Fruit fly (Drosophila melanogaster): Measurements from ENCODE around the gene Sems.

- TF ChIP-seq CG9948 (tag; optimal IDR thresholded peaks at IDR 0.05) (no peak), Ets98B (GFP tag; IDR thresholded peaks at IDR 0.05) (no peak), D1 (tag; optimal IDR thresholded peaks at IDR 0.05) (no peak), rn (GFP tag; IDR thresholded peaks at IDR 0.05) (no peak), gl (tag; optimal IDR thresholded peaks at IDR 0.05) (no peak), EcR (GFP tag; optimal IDR thresholded peaks at IDR 0.05) (no peak), CG15710 (tag; optimal IDR thresholded peaks at IDR 0.05) (no peak), CG14655 (GFP tag; optimal IDR thresholded peaks at IDR 0.05) (no peak), Snoo (tag; optimal IDR thresholded peaks at IDR 0.05) (no peak), CG8301 (tag; optimal IDR thresholded peaks at IDR 0.05) (no peak), Pif1A (GFP tag; optimal IDR thresholded peaks at IDR 0.05) (no peak), fd96Ca (GFP tag; IDR thresholded peaks at IDR 0.05) (no peak), CG34367 (tag; optimal IDR thresholded peaks at IDR 0.05) (no peak), CG12605 (GFP tag; IDR thresholded peaks at IDR 0.05) (no peak)
Observed at dm6 chr3L:20927526-20927925, 29.0 kb downstream of the Sems start, which contains the start of gene CG10589.
